Worm (Caenorhabditis elegans): Measurements from ENCODE around the gene str-101.
"Not testable (repeated sequence)": the region's sequence is repeated elsewhere in the genome, so short reads cannot be mapped to it uniquely, and the experiment has no call there.

The str-101 gene

DNA sequence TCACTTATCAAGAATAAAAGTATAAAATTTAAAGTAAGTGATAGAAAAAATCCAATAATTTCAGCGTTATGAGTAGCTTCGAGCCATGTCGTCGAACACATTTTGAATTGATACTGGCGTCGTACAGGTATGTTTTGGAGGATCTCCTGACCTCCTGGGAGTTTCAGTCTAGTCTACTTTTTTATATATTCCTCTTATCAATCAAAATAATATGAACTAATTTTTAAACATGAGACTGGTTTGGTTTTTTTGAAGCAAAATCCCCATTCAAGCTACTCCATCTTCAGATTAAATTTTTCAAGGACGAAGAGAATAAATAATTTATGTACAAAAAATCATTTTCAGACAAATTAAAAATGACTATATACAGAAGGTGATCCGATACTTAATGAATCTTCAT is at the start of gene str-101:
Gene str-101 (minus strand): TSS at position 101 of the 400 bp plus-strand sequence.
- no peak for TF ChIP-seq klf-2 (GFP tag; conservative IDR thresholded peaks at IDR 0.05)
- no peak for TF ChIP-seq flt-1 (GFP tag; IDR thresholded peaks at IDR 0.05)
- no peak for TF ChIP-seq ztf-23 (GFP tag; IDR thresholded peaks at IDR 0.05)
- no peak for TF ChIP-seq ref-1 (GFP tag; conservative IDR thresholded peaks at IDR 0.05)
- no peak for TF ChIP-seq med-1 (GFP tag; optimal IDR thresholded peaks at IDR 0.05; ENCODE audit: insufficient read depth)
- no peak for TF ChIP-seq ztf-29 (GFP tag; IDR thresholded peaks at IDR 0.05)

DNA sequence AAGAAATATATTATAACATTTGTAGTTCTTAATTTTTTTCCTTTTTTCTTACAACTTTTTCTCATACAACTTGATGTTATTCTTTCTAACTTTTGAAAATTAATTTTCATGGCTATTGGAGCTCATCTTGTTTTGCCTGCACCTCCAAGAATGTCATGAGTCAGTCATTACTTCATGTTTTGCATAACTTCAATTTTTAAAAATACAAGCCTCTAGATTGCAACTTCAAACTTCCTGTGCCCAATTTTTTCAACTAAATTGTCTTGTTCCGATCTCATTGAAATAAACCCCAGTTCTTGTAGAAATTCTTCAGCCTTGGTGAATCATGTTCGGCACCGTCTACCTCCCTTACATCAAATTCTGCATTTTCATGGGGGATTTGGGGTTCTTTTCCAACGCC is 46.7 kb upstream of the str-101 start, which contains the start of gene str-9:
Gene str-9 (plus strand): TSS at position 301 of the 400 bp plus-strand sequence.
- TF ChIP-seq T22C8.4 (GFP tag; IDR thresholded peaks at IDR 0.05) = no peak
- no peak for TF ChIP-seq ztf-29 (GFP tag; IDR thresholded peaks at IDR 0.05)
- no peak for TF ChIP-seq flt-1 (GFP tag; IDR thresholded peaks at IDR 0.05)
- no peak for TF ChIP-seq cog-1 (tag; optimal IDR thresholded peaks at IDR 0.05)
- no peak for TF ChIP-seq klf-2 (GFP tag; conservative IDR thresholded peaks at IDR 0.05)
- TF ChIP-seq ztf-23 (GFP tag; IDR thresholded peaks at IDR 0.05) = no peak
- no peak for TF ChIP-seq med-1 (GFP tag; optimal IDR thresholded peaks at IDR 0.05; ENCODE audit: insufficient read depth)
- TF ChIP-seq ref-1 (GFP tag; conservative IDR thresholded peaks at IDR 0.05) = no peak
- no peak for TF ChIP-seq tab-1 (GFP tag; IDR thresholded peaks at IDR 0.05)

DNA sequence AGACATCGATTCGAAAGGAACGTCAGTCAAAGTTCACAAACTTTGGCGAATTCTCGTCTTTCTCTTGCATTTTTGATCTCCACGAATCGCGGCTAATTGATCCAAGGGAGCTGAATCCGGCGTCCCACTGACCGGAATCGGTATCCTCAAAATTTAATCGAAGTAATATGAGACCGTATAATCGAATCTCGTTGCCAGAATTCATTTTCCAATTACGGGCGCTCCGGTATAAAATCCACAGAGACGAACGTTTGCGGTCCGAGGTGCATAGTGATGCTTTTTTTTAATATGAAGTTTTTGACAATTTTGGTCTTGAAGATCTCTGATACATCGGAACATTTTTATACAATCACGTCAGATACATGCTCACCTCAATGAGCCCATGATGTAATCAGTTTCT is 45.8 kb upstream of the str-101 start:
- TF ChIP-seq ref-1 (GFP tag; conservative IDR thresholded peaks at IDR 0.05) (no peak), T22C8.4 (GFP tag; IDR thresholded peaks at IDR 0.05) (no peak), ztf-29 (GFP tag; IDR thresholded peaks at IDR 0.05) (no peak), flt-1 (GFP tag; IDR thresholded peaks at IDR 0.05) (no peak), tab-1 (GFP tag; IDR thresholded peaks at IDR 0.05) (no peak)

DNA sequence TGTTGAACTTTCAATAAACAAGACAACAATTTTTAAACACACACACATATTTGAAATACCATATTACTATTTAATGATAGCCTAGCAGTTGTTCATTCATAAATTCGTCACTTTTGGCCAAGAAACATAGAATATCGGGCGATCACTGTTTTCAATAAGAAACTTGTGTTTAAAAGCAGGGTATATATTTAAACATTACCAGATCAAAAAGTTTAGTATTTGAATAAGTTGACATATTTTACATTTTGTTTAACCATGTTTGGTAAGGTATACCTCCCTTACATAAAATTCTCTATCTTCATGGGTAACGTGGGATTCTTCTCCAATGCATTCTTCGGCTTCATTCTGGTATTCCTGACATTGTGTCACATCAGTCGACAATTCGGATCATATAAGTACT is 42.9 kb upstream of the str-101 start, which contains the start of gene str-8:
Gene str-8 (plus strand): TSS at position 301 of the 400 bp plus-strand sequence.
- not testable (repeated sequence) for TF ChIP-seq ztf-29 (GFP tag; IDR thresholded peaks at IDR 0.05); flt-1 (GFP tag; IDR thresholded peaks at IDR 0.05); klf-2 (GFP tag; conservative IDR thresholded peaks at IDR 0.05)

DNA sequence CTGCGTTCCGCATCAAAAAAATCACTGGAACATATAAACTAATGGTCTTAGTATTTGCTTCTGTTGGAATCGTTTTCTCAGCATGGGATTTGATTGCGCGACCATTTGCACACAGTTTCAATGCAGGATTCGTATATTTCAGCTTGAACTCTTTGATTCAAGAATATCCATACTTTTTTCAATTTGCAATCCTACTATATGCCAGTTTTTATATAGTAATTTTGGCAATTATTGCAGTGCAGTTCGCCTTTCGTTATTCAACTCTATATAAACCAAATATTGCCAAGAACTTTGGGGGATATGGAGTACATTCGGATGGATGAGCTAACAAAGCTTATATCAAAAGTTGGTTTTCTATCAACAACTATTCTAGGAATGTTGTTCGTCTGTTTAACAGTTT is 41.1 kb upstream of the str-101 start, which contains the start of gene str-5:
Gene str-5 (plus strand): TSS at position 301 of the 400 bp plus-strand sequence.
- TF ChIP-seq klf-2 (GFP tag; conservative IDR thresholded peaks at IDR 0.05); flt-1 (GFP tag; IDR thresholded peaks at IDR 0.05); cog-1 (tag; optimal IDR thresholded peaks at IDR 0.05): not testable (repeated sequence)

DNA sequence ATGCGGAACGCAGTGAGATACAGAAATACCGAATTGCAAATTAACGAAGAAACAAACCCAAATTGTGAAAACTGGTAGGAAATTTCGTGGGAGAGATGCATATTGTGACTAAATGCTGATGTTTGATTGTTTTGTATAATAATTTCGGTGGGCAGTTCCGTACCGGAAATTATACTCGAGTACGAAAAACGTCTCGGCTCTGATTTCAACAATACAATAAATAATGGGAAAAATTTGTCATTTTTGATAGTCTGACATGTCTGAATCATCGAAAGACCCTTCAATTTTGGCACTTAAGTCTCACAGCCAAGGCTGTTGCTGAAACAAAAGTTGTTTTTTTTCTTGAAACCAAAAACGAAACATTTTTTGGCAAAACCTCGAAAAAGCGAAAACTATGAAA is 40.3 kb upstream of the str-101 start, which contains the start of gene str-43:
Gene str-43 (minus strand): TSS at position 101 of the 400 bp plus-strand sequence.
- TF ChIP-seq ztf-23 (GFP tag; IDR thresholded peaks at IDR 0.05) (no peak), klf-2 (GFP tag; conservative IDR thresholded peaks at IDR 0.05) (no peak), tab-1 (GFP tag; IDR thresholded peaks at IDR 0.05) (no peak), ref-1 (GFP tag; conservative IDR thresholded peaks at IDR 0.05) (no peak), T22C8.4 (GFP tag; IDR thresholded peaks at IDR 0.05) (no peak), cog-1 (tag; optimal IDR thresholded peaks at IDR 0.05) (no peak), med-1 (GFP tag; optimal IDR thresholded peaks at IDR 0.05; ENCODE audit: insufficient read depth) (no peak), ztf-29 (GFP tag; IDR thresholded peaks at IDR 0.05) (no peak), flt-1 (GFP tag; IDR thresholded peaks at IDR 0.05) (no peak)

DNA sequence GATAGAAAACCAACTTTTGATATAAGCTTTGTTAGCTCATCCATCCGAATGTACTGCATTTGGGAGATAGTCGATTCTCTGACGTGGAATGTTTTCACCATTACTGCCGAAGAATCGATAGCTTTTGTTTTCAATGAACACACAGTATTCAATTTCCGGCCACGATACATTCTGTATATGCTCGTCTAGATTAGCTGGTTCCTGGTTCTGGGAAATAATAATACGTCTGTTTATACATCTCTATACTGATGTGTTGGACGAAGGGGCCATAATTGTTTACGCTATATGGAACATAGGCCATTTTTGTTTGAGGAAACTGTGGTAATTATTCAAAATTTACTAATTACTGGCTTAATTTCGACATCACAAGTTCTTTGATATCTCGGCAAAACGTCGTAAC is 38.3 kb upstream of the str-101 start, which contains the start of gene str-6:
Gene str-6 (minus strand): TSS at position 101 of the 400 bp plus-strand sequence.
- TF ChIP-seq T22C8.4 (GFP tag; IDR thresholded peaks at IDR 0.05) = no peak
- no peak for TF ChIP-seq ztf-23 (GFP tag; IDR thresholded peaks at IDR 0.05)
- no peak for TF ChIP-seq klf-2 (GFP tag; conservative IDR thresholded peaks at IDR 0.05)
- TF ChIP-seq ztf-29 (GFP tag; IDR thresholded peaks at IDR 0.05) = no peak
- no peak for TF ChIP-seq med-1 (GFP tag; optimal IDR thresholded peaks at IDR 0.05; ENCODE audit: insufficient read depth)
- TF ChIP-seq cog-1 (tag; optimal IDR thresholded peaks at IDR 0.05) = no peak
- TF ChIP-seq ref-1 (GFP tag; conservative IDR thresholded peaks at IDR 0.05) = no peak
- TF ChIP-seq tab-1 (GFP tag; IDR thresholded peaks at IDR 0.05) = no peak
- TF ChIP-seq flt-1 (GFP tag; IDR thresholded peaks at IDR 0.05) = no peak

DNA sequence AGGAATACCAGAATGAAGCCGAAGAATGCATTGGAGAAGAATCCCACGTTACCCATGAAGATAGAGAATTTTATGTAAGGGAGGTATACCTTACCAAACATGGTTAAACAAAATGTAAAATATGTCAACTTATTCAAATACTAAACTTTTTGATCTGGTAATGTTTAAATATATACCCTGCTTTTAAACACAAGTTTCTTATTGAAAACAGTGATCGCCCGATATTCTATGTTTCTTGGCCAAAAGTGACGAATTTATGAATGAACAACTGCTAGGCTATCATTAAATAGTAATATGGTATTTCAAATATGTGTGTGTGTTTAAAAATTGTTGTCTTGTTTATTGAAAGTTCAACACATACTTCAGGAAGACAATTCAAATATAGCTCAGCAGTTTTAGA is 36.5 kb upstream of the str-101 start, which contains the start of gene T23D5.8:
Gene T23D5.8 (minus strand): TSS at position 101 of the 400 bp plus-strand sequence.
- TF ChIP-seq med-1 (GFP tag; optimal IDR thresholded peaks at IDR 0.05; ENCODE audit: insufficient read depth); cog-1 (tag; optimal IDR thresholded peaks at IDR 0.05); T22C8.4 (GFP tag; IDR thresholded peaks at IDR 0.05): not testable (repeated sequence)

DNA sequence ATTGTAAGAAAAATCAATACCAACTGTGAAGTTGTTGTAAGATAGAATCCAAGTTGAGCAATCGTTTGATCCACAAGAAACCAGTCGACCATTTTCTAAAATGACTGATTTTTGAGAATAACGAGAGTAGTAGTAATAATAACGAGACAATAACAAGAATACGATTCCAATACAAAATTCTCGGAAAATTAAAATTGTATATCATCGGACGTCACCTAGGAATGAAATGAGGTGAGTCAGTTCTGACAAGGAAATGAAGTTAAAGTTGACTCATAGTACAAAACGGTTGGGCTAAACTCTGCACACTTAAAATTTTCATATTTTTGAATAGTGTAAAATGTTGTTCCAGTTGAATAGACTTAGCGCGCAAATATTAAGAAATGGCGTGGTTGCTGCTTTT is 32.6 kb upstream of the str-101 start, which contains the start of gene str-19:
Gene str-19 (minus strand): TSS at position 101 of the 400 bp plus-strand sequence.
- TF ChIP-seq ztf-29 (GFP tag; IDR thresholded peaks at IDR 0.05); tab-1 (GFP tag; IDR thresholded peaks at IDR 0.05); cog-1 (tag; optimal IDR thresholded peaks at IDR 0.05): not testable (repeated sequence)

DNA sequence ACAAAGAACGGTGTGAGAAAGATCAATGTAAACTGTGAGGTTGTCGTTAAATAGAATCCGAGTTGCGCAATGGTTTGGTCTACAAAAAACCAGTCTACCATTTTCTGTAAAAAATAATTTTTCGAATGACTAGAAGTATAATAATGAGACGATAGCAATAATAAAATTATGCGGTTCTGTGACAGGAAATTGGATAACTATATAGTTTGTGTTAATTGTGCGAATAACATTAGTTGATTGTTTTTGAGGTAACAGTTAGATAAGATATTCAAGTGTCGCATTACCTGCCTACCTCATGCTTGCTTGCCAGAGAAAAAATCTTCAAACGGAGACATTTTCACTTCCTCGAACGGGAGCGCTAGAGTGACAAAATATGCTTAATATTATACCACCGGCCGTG is 30.1 kb upstream of the str-101 start, which contains the start of gene str-18:
Gene str-18 (minus strand): TSS at position 101 of the 400 bp plus-strand sequence.
- TF ChIP-seq ztf-29 (GFP tag; IDR thresholded peaks at IDR 0.05) = no peak
- no peak for TF ChIP-seq med-1 (GFP tag; optimal IDR thresholded peaks at IDR 0.05; ENCODE audit: insufficient read depth)
- TF ChIP-seq flt-1 (GFP tag; IDR thresholded peaks at IDR 0.05) = no peak

DNA sequence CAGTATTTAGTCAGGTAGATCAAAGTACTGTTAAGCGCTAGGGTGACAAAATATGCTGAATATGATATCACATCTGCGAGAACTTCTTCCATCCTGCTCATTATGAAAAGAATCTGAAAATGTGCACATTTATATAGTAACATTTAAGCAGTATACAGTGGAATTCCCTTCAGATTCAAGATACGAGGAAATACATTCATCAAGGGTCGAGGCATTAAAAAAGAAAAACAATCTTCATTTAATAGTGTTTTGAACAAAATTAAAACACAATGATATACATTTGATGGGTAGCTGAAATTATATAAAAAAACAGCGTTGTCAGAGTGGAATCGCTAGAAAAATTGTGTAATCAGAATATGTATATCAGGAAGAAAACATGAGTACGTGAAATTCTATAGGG is 23.9 kb upstream of the str-101 start, which contains the start of gene str-27:
Gene str-27 (minus strand): TSS at position 101 of the 400 bp plus-strand sequence.
- no peak for TF ChIP-seq ref-1 (GFP tag; conservative IDR thresholded peaks at IDR 0.05)
- TF ChIP-seq med-1 (GFP tag; optimal IDR thresholded peaks at IDR 0.05; ENCODE audit: insufficient read depth) = no peak
- TF ChIP-seq flt-1 (GFP tag; IDR thresholded peaks at IDR 0.05) = no peak
- no peak for TF ChIP-seq tab-1 (GFP tag; IDR thresholded peaks at IDR 0.05)
- no peak for TF ChIP-seq ztf-29 (GFP tag; IDR thresholded peaks at IDR 0.05)
- TF ChIP-seq ztf-23 (GFP tag; IDR thresholded peaks at IDR 0.05) = no peak
- no peak for TF ChIP-seq cog-1 (tag; optimal IDR thresholded peaks at IDR 0.05)
- TF ChIP-seq klf-2 (GFP tag; conservative IDR thresholded peaks at IDR 0.05) = no peak
- no peak for TF ChIP-seq T22C8.4 (GFP tag; IDR thresholded peaks at IDR 0.05)

Measured in whole organism, midembryonic.